ENCODE assay signal across 3 worm cellular contexts in the genomic region with DNA sequence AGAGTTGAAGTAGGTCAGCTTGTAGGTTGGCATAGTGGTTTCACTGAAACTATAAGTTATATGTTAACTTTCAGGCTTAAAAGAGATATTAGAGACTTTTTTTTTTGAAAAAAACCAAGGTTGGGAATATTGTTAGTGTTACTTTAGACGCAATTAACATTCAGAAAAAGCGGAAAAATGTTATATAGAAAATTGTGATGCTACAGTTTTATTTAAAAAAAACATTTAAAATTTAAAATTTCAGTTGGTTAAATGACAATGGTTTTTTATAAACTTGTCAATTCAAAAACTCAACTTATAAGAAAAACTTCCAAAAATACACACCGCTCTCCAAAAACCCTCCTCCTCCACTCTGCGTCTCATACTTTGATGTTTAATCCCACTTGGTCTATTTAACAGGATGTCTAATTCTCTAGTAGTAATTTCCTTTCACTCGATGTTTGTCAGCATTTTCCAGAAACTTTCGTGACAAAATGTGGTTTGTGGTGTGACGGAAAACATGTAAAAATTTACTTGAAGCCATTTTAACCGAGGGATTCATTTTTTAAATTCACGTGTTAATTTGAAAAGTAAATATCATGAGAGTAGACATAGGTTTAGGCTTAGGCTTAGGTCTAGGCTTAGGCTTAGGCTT.
TF ChIP-seq lines count a peak whose summit lies in the region.

A gene (minus strand): TSS at position 51 of the 634 bp plus-strand sequence.

TF ChIP-seq in whole organism, L1 larva, 84 proteins besides CTCF, POLR2A, EP300 and RAD21 (continues in another document):
- TF ChIP-seq lin-13 (GFP tag; optimal IDR thresholded peaks at IDR 0.05; lab: Kevin White, UChicago) = no peak
- no peak for TF ChIP-seq nhr-20 (tag; optimal IDR thresholded peaks at IDR 0.05; lab: Kevin White, UChicago)
- no peak for TF ChIP-seq pqm-1 (tag; optimal IDR thresholded peaks at IDR 0.05; lab: Kevin White, UChicago)
- TF ChIP-seq fkh-8 (tag; optimal IDR thresholded peaks at IDR 0.05; lab: Kevin White, UChicago) = peak; percentile 81
- TF ChIP-seq ceh-8 (GFP tag; optimal IDR thresholded peaks at IDR 0.05; lab: Kevin White, UChicago) = no peak
- TF ChIP-seq xbp-1 (tag; optimal IDR thresholded peaks at IDR 0.05; lab: Kevin White, UChicago) = no peak
- no peak for TF ChIP-seq nhr-47 (tag; optimal IDR thresholded peaks at IDR 0.05; lab: Kevin White, UChicago)
- TF ChIP-seq nhr-90 (tag; optimal IDR thresholded peaks at IDR 0.05; lab: Kevin White, UChicago; ENCODE audit: poor library complexity) = no peak
- no peak for TF ChIP-seq sptf-1 (tag; optimal IDR thresholded peaks at IDR 0.05; lab: Kevin White, UChicago)
- TF ChIP-seq nhr-71 (tag; optimal IDR thresholded peaks at IDR 0.05; lab: Kevin White, UChicago) = no peak
- TF ChIP-seq zip-4 (GFP tag; optimal IDR thresholded peaks at IDR 0.05; lab: Kevin White, UChicago) = no peak
- TF ChIP-seq lsy-2 (tag; optimal IDR thresholded peaks at IDR 0.05; lab: Kevin White, UChicago) = peak in 1 of 2 experiments; percentile 16
- TF ChIP-seq nhr-11 (tag; optimal IDR thresholded peaks at IDR 0.05; lab: Kevin White, UChicago) = no peak
- no peak for TF ChIP-seq ztf-11 (tag; optimal IDR thresholded peaks at IDR 0.05; lab: Kevin White, UChicago)
- no peak for TF ChIP-seq mdl-1 (tag; optimal IDR thresholded peaks at IDR 0.05; lab: Kevin White, UChicago)
- TF ChIP-seq dsc-1 (tag; optimal IDR thresholded peaks at IDR 0.05; lab: Kevin White, UChicago) = no peak
- peak; percentile 88 for TF ChIP-seq skn-1 (tag; optimal IDR thresholded peaks at IDR 0.05; lab: Kevin White, UChicago)
- no peak for TF ChIP-seq unc-30 (tag; optimal IDR thresholded peaks at IDR 0.05; lab: Kevin White, UChicago)
- no peak for TF ChIP-seq nhr-12 (tag; optimal IDR thresholded peaks at IDR 0.05; lab: Kevin White, UChicago)
- TF ChIP-seq ceh-88 (GFP tag; IDR thresholded peaks at IDR 0.05; lab: Robert Waterston, UW) = no peak
- TF ChIP-seq hlh-17 (GFP tag; optimal IDR thresholded peaks at IDR 0.05; lab: Kevin White, UChicago; ENCODE audit: borderline replicate concordance) = no peak
- TF ChIP-seq sup-37 (GFP tag; optimal IDR thresholded peaks at IDR 0.05; lab: Kevin White, UChicago) = no peak
- TF ChIP-seq rnt-1 (tag; optimal IDR thresholded peaks at IDR 0.05; lab: Kevin White, UChicago) = no peak
- no peak for TF ChIP-seq swsn-7 (tag; optimal IDR thresholded peaks at IDR 0.05; lab: Kevin White, UChicago)
- no peak for TF ChIP-seq sox-4 (tag; optimal IDR thresholded peaks at IDR 0.05; lab: Kevin White, UChicago)
- TF ChIP-seq ztf-4 (tag; optimal IDR thresholded peaks at IDR 0.05; lab: Kevin White, UChicago) = no peak
- peak; percentile 28 for TF ChIP-seq snu-23 (GFP tag; optimal IDR thresholded peaks at IDR 0.05; lab: Kevin White, UChicago)
- no peak for TF ChIP-seq mef-2 (tag; optimal IDR thresholded peaks at IDR 0.05; lab: Kevin White, UChicago)
- TF ChIP-seq aha-1 (tag; optimal IDR thresholded peaks at IDR 0.05; lab: Kevin White, UChicago) = no peak

TF ChIP-seq in whole organism, L2 larva, 48 proteins besides CTCF, POLR2A, EP300 and RAD21:
- peak; percentile 67 for TF ChIP-seq unc-55 (GFP tag; optimal IDR thresholded peaks at IDR 0.05; lab: Kevin White, UChicago)
- no peak for TF ChIP-seq mdl-1 (tag; optimal IDR thresholded peaks at IDR 0.05; lab: Kevin White, UChicago)
- TF ChIP-seq C34F6.9 (tag; optimal IDR thresholded peaks at IDR 0.05; lab: Kevin White, UChicago) = peak; percentile 9
TF ChIP-seq in whole organism, L2 larva: peak in this region for 2.

TF ChIP-seq in whole organism, L4 larva, 104 proteins besides CTCF, POLR2A, EP300 and RAD21:
- TF ChIP-seq fos-1 (tag; optimal IDR thresholded peaks at IDR 0.05; lab: Kevin White, UChicago) (no peak), zip-11 (GFP tag; IDR thresholded peaks at IDR 0.05; lab: Robert Waterston, UW) (no peak), aha-1 (tag; lab: Kevin White, UChicago) (peak; percentile 70)
TF ChIP-seq in whole organism, L4 larva: peak in this region for 1.
